Worm (Caenorhabditis elegans) whole organism, early embryonic: ENCODE results near the gene Y47D3B.4.

ENCODE experiments used
- B0310.2 ChIP-seq: sonication (generic microtip); optimal IDR thresholded peaks from 2 replicates; lab custom pipeline; 2016; ENCODE audit warnings: mild to moderate bottlenecking, missing genetic modification characterization, missing compliant biosample characterization
- F13C5.2 ChIP-seq: sonication (generic microtip); optimal IDR thresholded peaks from 2 replicates; lab custom pipeline; 2017; ENCODE audit warnings: mild to moderate bottlenecking, missing genetic modification characterization, inconsistent platforms, missing compliant biosample characterization
- aly-1 ChIP-seq: sonication (generic microtip); optimal IDR thresholded peaks from 2 replicates; lab custom pipeline; 2016; ENCODE audit warnings: missing genetic modification characterization, missing compliant biosample characterization
- ama-1 ChIP-seq: fragments of 150-350 bp; optimal IDR thresholded peaks from 2 replicates; lab custom pipeline; 2014
- ceh-13 ChIP-seq: fragments of 200-800 bp; sonication (Bioruptor generic); optimal IDR thresholded peaks from 2 replicates; lab custom pipeline; 2018; ENCODE audit warnings: mild to moderate bottlenecking, missing genetic modification characterization, missing compliant biosample characterization
- ceh-36 ChIP-seq: sonication (generic microtip); optimal IDR thresholded peaks from 2 replicates; lab custom pipeline; 2016; ENCODE audit warnings: missing genetic modification characterization, inconsistent platforms, missing compliant biosample characterization
- ets-7 ChIP-seq: sonication (generic microtip); optimal IDR thresholded peaks from 2 replicates; lab custom pipeline; 2016; ENCODE audit warnings: missing genotype, missing genetic modification characterization, missing compliant biosample characterization
- flt-1 ChIP-seq: fragments of 200-800 bp; sonication (Bioruptor generic); IDR thresholded peaks from 2 replicates; pipeline ENCODE4 v1.3.6; 2022; ENCODE audit warnings: missing genetic modification characterization, missing compliant biosample characterization
- hmbx-1 ChIP-seq: sonication (generic microtip); optimal IDR thresholded peaks from 2 replicates; lab custom pipeline; 2016; ENCODE audit warnings: mild to moderate bottlenecking, missing genetic modification characterization, missing compliant biosample characterization
- hmg-4 ChIP-seq: fragments of 200-800 bp; sonication (Bioruptor generic); optimal IDR thresholded peaks from 2 replicates; lab custom pipeline; 2018; ENCODE audit warnings: mild to moderate bottlenecking, missing genetic modification characterization, missing compliant biosample characterization
- hnd-1 ChIP-seq: sonication (generic microtip); optimal IDR thresholded peaks from 2 replicates; lab custom pipeline; 2016; ENCODE audit warnings: missing genetic modification characterization, missing compliant biosample characterization
- pes-1 ChIP-seq: fragments of 200-800 bp; sonication (Bioruptor generic); IDR thresholded peaks from 2 replicates; pipeline ENCODE4 v1.3.6; 2022; ENCODE audit warnings: missing genetic modification reagents, missing genetic modification characterization, missing compliant biosample characterization
- scrt-1 ChIP-seq: fragments of 200-800 bp; sonication (Bioruptor generic); IDR thresholded peaks from 2 replicates; pipeline ENCODE4 v1.3.6; 2022; ENCODE audit warnings: missing genetic modification characterization, missing compliant biosample characterization
- sea-1 ChIP-seq: fragments of 200-800 bp; sonication (Bioruptor generic); conservative IDR thresholded peaks from 2 replicates; pipeline ENCODE4 v1.3.6; 2022; ENCODE audit warnings: missing genetic modification characterization, missing compliant biosample characterization
- tbx-11 ChIP-seq: fragments of 200-800 bp; sonication (Bioruptor generic); IDR thresholded peaks from 2 replicates; pipeline ENCODE4 v1.3.6; 2022; ENCODE audit warnings: missing genetic modification characterization, missing compliant biosample characterization
- tbx-37 ChIP-seq: fragments of 200-800 bp; sonication (Bioruptor generic); conservative IDR thresholded peaks from 2 replicates; pipeline ENCODE4 v1.3.6; 2022; ENCODE audit warnings: missing genetic modification reagents, missing genetic modification characterization, missing compliant biosample characterization
- tra-4 ChIP-seq: sonication (generic microtip); optimal IDR thresholded peaks from 2 replicates; lab custom pipeline; 2017; ENCODE audit warnings: missing genetic modification characterization, missing compliant biosample characterization

Gene Y47D3B.4

DNA sequence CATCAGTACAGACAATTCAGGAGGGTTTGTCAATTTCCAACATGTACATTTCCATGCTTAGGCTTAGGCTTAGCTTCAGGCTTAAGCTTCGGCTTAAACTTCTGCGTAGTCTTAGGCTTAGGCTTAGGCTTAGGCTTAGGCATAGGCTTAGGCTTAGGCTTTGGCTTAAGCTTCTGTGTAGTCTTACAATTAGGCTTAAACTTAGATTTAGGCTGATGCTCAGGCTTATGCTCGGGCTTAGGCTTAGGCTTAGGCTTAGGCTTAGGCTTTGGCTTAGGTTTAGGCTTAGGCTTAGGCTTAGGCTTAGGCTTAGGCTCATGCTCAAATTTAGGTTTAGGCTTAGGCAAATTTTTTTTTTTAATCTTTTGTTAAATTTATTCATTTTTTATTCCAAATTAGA, 19.7 kb downstream of the Y47D3B.4 start:
- TF ChIP-seq ceh-36 (tag; lab: Kevin White, UChicago): peak; percentile 89
- TF ChIP-seq aly-1 (tag; lab: Kevin White, UChicago): no peak

DNA sequence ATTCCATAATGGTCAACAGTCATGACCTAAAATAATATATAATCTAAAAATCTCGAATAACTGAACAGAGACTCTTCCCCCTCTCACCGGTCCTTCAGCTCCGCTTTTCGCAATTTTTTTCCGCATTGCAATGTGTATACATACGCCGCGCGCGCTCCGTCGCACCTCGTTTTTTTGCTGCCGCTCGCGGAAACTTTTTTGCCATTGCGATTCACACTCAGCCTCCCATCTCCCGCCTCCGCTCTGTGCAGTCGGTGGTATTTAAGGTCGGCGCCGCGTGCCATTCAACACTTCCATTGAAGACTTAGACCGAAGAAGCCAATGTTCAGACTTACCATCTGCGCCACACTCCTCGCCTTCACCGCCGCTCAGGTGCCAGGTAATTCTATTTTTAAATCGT, 21.8 kb downstream of the Y47D3B.4 start, which contains the start of gene idpc-1:
idpc-1 (plus strand) TSS at position 301 of the 400 bp plus-strand sequence.
- TF ChIP-seq tbx-37: no peak
- no peak for TF ChIP-seq hmbx-1 (tag; lab: Kevin White, UChicago)
- no peak for TF ChIP-seq aly-1 (tag; lab: Kevin White, UChicago)
- TF ChIP-seq B0310.2 (tag; lab: Kevin White, UChicago): no peak
- no peak for TF ChIP-seq pes-1 (GFP tag; lab: Robert Waterston, UW)
- no peak for TF ChIP-seq tra-4 (tag; lab: Kevin White, UChicago)
- no peak for TF ChIP-seq scrt-1
- no peak for TF ChIP-seq hmg-4 (GFP tag; lab: Kevin White, UChicago)
- TF ChIP-seq hnd-1 (tag; lab: Kevin White, UChicago): no peak
- no peak for TF ChIP-seq ets-7 (tag; lab: Kevin White, UChicago)
- no peak for TF ChIP-seq ceh-13 (GFP tag; lab: Kevin White, UChicago)
- no peak for TF ChIP-seq sea-1 (GFP tag; lab: Robert Waterston, UW)
- TF ChIP-seq ceh-36 (tag; lab: Kevin White, UChicago): no peak
- TF ChIP-seq tbx-11: no peak

DNA sequence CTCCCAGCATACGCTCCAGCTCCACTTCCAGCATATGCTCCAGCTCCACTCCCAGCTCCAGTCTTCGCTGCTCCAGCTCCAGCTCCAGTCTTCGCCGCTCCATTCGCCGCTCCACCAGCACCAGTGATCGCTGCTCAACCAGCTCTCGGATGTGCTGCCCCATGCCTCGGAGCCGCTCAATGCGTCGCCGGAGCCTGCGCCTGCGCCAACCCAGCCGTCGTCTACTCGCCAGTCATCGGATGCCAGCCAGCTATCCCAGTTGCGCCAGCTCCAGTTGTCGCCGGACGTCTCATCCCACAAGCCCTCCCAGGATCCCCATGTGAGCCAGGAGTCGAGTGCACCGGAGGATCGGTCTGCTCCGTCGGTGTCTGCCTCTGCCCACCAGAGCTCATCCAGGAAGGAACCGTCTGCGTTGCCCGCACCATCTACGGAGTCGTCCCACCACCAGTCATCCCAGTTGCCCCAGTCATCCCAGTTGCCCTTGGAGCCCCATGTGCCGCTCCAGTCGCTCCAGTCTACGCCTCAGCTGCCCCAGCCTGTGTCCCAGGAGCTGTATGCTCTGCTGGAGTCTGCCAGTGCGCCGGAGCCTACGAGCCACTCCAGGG, 22.5 kb downstream of the Y47D3B.4 start:
- TF ChIP-seq aly-1 (tag; lab: Kevin White, UChicago) (peak; percentile 38), sea-1 (GFP tag; lab: Robert Waterston, UW) (no peak)

DNA sequence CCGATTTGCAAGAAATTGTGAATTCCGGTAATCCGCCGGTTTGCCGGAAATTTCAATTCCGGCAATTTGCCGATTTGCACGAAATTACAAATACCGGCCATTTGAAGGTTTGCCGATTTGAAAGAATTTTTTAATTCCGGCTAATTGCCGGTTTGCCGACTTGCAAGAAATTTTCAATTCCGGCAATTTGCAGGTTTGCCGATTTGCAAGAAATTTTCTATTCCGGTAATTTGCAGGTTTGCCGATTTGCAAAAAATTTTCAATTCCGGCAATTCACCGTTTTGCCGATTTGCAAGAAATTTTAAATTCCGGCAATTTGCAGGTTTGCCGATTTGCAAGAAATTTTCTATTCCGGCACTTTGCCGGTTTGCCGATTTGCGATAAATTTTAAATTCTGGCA, 29.7 kb downstream of the Y47D3B.4 start:
- TF ChIP-seq pes-1 (GFP tag; lab: Robert Waterston, UW): peak; percentile 28; the same call in 1 of the 2 replicates

DNA sequence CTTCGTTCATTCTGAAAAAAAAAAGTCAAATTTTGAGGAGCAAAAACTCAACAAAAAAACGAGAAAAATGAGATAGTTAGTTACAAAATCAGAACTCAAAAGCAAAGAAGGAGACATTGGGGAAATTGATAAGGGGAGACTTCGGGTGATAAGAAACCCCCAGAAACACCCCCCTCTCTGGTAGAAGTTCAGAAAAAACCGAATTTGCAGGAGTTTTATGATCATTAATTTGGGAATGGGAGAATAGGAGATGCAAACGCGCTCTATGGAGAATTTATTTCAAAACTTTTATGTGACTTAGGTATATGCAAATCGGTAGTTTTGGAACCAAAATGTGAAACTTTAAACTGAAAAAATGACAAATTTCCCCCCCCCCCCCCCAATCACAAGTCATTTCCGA, 37.4 kb downstream of the Y47D3B.4 start, which contains the start of gene sbp-1:
sbp-1 (minus strand) TSS at position 11 of the 400 bp plus-strand sequence.
- TF ChIP-seq pes-1 (GFP tag; lab: Robert Waterston, UW) (no peak), tbx-37 (no peak), ama-1 (no peak), tra-4 (tag; lab: Kevin White, UChicago) (no peak), hnd-1 (tag; lab: Kevin White, UChicago) (no peak), scrt-1 (no peak), ceh-36 (tag; lab: Kevin White, UChicago) (no peak), hmbx-1 (tag; lab: Kevin White, UChicago) (no peak), B0310.2 (tag; lab: Kevin White, UChicago) (no peak), sea-1 (GFP tag; lab: Robert Waterston, UW) (no peak), tbx-11 (no peak), flt-1 (GFP tag; lab: Robert Waterston, UW) (no peak), hmg-4 (GFP tag; lab: Kevin White, UChicago) (no peak), ceh-13 (GFP tag; lab: Kevin White, UChicago) (no peak), ets-7 (tag; lab: Kevin White, UChicago) (no peak)

DNA sequence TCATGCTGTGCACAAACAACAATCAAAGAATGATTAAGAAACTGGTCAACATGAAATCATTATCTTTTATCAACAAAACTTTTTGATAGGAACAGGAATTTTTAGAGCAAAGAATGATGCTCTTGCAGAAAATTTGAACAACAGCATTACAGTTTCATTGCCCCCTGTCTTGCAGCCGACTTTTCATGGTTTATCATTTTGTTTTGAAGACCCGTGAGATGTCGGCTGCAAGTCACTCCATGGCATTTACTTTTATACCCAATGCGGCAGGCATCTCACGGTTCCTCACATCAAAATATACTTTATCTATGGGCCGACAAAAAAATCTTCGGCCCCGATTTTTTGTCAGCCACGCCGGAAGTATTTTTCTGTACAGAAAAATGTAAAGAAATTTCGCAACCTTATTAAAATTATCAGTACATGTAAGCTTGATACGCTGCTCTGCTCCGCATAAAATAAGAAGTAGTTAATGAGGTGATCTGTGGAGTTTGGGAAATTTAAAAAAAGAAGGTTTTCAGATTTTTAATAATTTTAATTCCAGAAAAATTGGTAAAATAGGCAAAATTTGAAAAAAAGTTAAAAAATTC, 38.4 kb downstream of the Y47D3B.4 start:
- TF ChIP-seq flt-1 (GFP tag; lab: Robert Waterston, UW) (no peak), tbx-11 (no peak), aly-1 (tag; lab: Kevin White, UChicago) (no peak), ceh-13 (GFP tag; lab: Kevin White, UChicago) (no peak), F13C5.2 (tag; lab: Kevin White, UChicago) (no peak), B0310.2 (tag; lab: Kevin White, UChicago) (no peak)

DNA sequence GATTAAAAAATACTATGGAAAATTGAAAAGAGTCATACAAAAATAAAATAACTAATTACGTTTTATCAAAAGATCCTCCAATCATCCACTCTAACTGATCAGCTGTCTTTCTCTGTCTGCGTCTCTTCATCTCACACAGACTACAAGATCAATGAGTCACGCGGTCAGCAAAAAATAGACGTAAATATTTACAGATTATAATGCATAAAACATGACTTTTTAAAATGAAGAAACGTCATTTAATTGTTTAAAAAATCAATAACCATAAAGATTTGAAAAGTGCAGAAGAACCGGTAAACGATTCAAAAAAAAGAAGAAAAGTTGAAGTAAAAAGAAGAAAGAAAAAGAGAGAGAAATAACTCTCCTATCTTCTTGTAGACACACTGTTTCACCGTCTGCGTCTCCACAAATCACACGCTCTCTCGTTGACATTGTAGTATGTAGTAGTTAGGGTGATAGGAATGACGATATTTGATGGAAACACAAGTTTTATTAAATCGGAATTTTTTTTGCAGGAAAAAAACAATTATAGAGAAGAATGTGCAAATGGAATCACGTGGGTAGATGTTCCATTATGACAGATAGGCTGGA, 39.7 kb downstream of the Y47D3B.4 start:
- TF ChIP-seq sea-1 (GFP tag; lab: Robert Waterston, UW) (no peak), aly-1 (tag; lab: Kevin White, UChicago) (no peak), flt-1 (GFP tag; lab: Robert Waterston, UW) (no peak), ets-7 (tag; lab: Kevin White, UChicago) (no peak), hmg-4 (GFP tag; lab: Kevin White, UChicago) (no peak), scrt-1 (no peak), ceh-13 (GFP tag; lab: Kevin White, UChicago) (no peak), F13C5.2 (tag; lab: Kevin White, UChicago) (no peak), ceh-36 (tag; lab: Kevin White, UChicago) (no peak), ama-1 (no peak), tbx-37 (no peak)

DNA sequence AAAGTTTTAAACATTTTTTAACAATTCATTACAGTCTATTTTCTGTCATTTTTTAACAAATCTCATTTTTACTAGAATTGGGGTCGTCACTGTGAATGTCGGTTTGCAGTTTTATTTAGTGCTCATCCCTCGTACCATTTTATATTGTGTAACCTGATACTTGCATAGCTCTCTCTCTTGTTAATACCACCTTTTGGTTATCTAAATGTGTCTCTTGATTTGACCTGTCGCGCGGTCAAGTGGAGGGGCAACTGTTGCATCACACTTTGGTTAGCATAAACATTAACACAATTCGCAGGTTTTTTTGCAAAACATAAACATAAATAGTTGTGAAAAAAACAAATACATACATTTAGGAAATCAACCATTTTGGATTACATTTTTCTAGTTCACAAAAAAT, 41.7 kb downstream of the Y47D3B.4 start:
- no peak for TF ChIP-seq tbx-11
- TF ChIP-seq F13C5.2 (tag; lab: Kevin White, UChicago): no peak
- no peak for TF ChIP-seq pes-1 (GFP tag; lab: Robert Waterston, UW)
- TF ChIP-seq B0310.2 (tag; lab: Kevin White, UChicago): no peak
- TF ChIP-seq scrt-1: no peak
- no peak for TF ChIP-seq hmg-4 (GFP tag; lab: Kevin White, UChicago)
- no peak for TF ChIP-seq hmbx-1 (tag; lab: Kevin White, UChicago)
- no peak for TF ChIP-seq aly-1 (tag; lab: Kevin White, UChicago)
